Worm (Caenorhabditis elegans): Measurements from ENCODE around the gene F16G10.5.

DNA sequence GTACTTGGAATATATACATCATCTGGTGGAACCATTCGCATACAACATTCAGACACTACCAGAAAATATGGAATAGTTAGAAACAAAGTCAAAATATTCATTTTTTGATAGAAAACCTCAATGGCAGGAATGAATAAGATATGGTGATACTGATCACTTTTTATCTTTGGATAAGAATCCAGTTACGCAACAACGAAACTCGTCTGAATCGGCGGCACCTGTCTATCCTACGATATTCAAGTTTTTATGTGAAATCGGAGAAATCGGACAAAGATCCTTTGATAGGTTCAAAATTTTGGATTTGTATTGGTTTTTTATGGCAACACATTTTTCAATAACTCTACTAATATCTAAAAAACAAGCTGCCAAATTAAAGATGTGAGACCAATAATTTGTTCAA is 31.8 kb downstream of the F16G10.5 start, which contains the start of gene F16G10.14:
- no peak for TF ChIP-seq lin-15B (tag; optimal IDR thresholded peaks at IDR 0.05)
- TF ChIP-seq fkh-10 (GFP tag; optimal IDR thresholded peaks at IDR 0.05): no peak
- no peak for TF ChIP-seq nfya-1 (tag; optimal IDR thresholded peaks at IDR 0.05; ENCODE audit: insufficient read depth)
- TF ChIP-seq ama-1 (optimal IDR thresholded peaks at IDR 0.05): no peak
- no peak for TF ChIP-seq ztf-11 (tag; optimal IDR thresholded peaks at IDR 0.05)
- no peak for TF ChIP-seq R02D3.7 (tag; optimal IDR thresholded peaks at IDR 0.05)
- no peak for TF ChIP-seq nhr-12 (tag; optimal IDR thresholded peaks at IDR 0.05)
- no peak for TF ChIP-seq nhr-237 (tag; optimal IDR thresholded peaks at IDR 0.05)
- TF ChIP-seq unc-62 (GFP tag; optimal IDR thresholded peaks at IDR 0.05): no peak
- TF ChIP-seq pha-4 (tag; optimal IDR thresholded peaks at IDR 0.05): no peak

Data from whole organism, L3 larva.